Fruit fly (Drosophila melanogaster) Kc167 (cell line): ENCODE measurements around the gene Dhc93AB.

Experiments
- insv ChIP-seq: fragments of >200 bp; optimal IDR thresholded peaks from 3 replicates; lab custom pipeline; 2018; ENCODE audit warnings: missing external identifiers
- ttk ChIP-seq: sonication (Bioruptor generic); optimal IDR thresholded peaks from 2 replicates; lab custom pipeline; 2017; ENCODE audit warnings: missing external identifiers

DNA sequence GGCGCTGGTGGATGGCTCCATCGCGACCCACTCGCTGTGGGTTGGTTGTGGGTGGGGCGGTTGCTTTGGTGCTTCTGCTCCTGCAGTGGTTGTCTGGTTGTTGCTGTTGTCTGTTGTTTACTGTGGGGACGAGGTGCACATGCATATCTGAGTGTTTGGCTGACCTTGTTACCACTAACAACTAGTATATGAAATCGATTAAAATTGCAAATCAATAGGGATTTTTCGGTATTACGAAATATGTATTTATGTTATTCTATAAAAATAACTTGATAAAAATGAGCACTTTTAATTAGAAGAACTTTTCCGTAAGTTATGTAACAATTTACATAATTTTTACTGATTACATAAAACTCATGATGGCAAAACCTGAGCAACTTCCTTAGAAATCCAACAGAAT, at the start of gene Dhc93AB:
- TF ChIP-seq ttk (lab: Kevin White, UChicago) (no peak), insv (lab: Kevin White, UChicago) (no peak)
